Fruit fly (Drosophila melanogaster): ENCODE results near the gene DppIII.

DNA sequence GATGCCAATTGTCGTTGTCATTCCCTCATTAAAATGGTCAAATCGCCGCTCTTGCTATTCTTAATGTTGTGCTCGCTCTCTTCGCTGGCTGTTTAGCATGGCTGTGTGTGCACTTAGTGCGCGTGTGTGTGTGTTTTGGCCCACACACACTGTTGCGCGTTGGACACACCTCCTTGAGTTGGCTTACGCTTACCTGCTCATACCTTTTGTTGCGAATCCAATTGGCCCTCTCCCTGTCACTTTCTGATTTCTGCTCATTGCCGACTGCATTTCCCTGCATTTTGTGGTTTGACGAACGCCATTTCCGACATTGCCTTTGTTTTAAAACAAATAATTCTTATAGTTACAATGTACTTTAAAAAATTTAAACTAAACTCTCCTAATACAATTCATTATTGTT, 9.2 kb upstream of the DppIII start:
- TF ChIP-seq CG8478 (optimal IDR thresholded peaks at IDR 0.05) (no peak), CTCF (optimal IDR thresholded peaks at IDR 0.05) (no peak)
